Worm (Caenorhabditis elegans) whole organism, L2 larva: ENCODE data around the gene cosa-1.
A peak's percentile ranks its signal among the peaks of the same experiment; 100 is the strongest.

ENCODE experiments used
- C34F6.9 ChIP-seq: fragments of 150-350 bp; optimal IDR thresholded peaks from 2 replicates; lab custom pipeline; 2014; ENCODE audit warnings: missing biosample characterization, missing genetic modification characterization
- F13H6.1 ChIP-seq: sonication (generic microtip); optimal IDR thresholded peaks from 2 replicates; lab custom pipeline; 2016; ENCODE audit warnings: missing genetic modification characterization, missing compliant biosample characterization
- R02D3.7 ChIP-seq: fragments of 150-350 bp; optimal IDR thresholded peaks from 2 replicates; lab custom pipeline; 2014; ENCODE audit warnings: missing biosample characterization, missing genetic modification characterization
- Y55F3AM.14 ChIP-seq: fragments of 200-800 bp; sonication (Bioruptor generic); optimal IDR thresholded peaks from 2 replicates; lab custom pipeline; 2018; ENCODE audit warnings: mild to moderate bottlenecking, missing genetic modification characterization, missing compliant biosample characterization
- ZK546.5 ChIP-seq: sonication (generic microtip); optimal IDR thresholded peaks from 2 replicates; lab custom pipeline; 2017; ENCODE audit warnings: missing biosample characterization, missing genetic modification characterization
- alr-1 ChIP-seq: fragments of 150-350 bp; optimal IDR thresholded peaks from 2 replicates; lab custom pipeline; 2014; ENCODE audit warnings: missing biosample characterization, missing genetic modification characterization
- aly-2 ChIP-seq: fragments of 150-350 bp; optimal IDR thresholded peaks from 2 replicates; lab custom pipeline; 2014; ENCODE audit warnings: missing biosample characterization, missing genetic modification characterization
- ama-1 ChIP-seq: fragments of 150-350 bp; optimal IDR thresholded peaks from 2 replicates; lab custom pipeline; 2018; ENCODE audit warnings: inconsistent platforms
- blmp-1 ChIP-seq: sonication (generic microtip); optimal IDR thresholded peaks from 2 replicates; lab custom pipeline; 2017; ENCODE audit warnings: missing genetic modification characterization, mild to moderate bottlenecking, missing compliant biosample characterization, antibody characterized with exemption, moderate library complexity; ENCODE audit not compliant: insufficient read depth
- ceh-16 ChIP-seq: fragments of 150-350 bp; optimal IDR thresholded peaks from 2 replicates; lab custom pipeline; 2014; ENCODE audit warnings: missing biosample characterization, missing genetic modification characterization
- ceh-82 ChIP-seq: fragments of 150-350 bp; optimal IDR thresholded peaks from 2 replicates; lab custom pipeline; 2014; ENCODE audit warnings: missing biosample characterization, missing genetic modification characterization
- crh-2 ChIP-seq: sonication (generic microtip); optimal IDR thresholded peaks from 2 replicates; lab custom pipeline; 2017; ENCODE audit warnings: missing biosample characterization, missing genetic modification characterization
- dmd-4 ChIP-seq: sonication (generic microtip); optimal IDR thresholded peaks from 2 replicates; lab custom pipeline; 2017; ENCODE audit warnings: missing biosample characterization, missing genetic modification characterization
- egl-27 ChIP-seq: sonication (generic microtip); optimal IDR thresholded peaks from 3 replicates; lab custom pipeline; 2017; ENCODE audit warnings: missing biosample characterization, missing genetic modification reagents, missing genetic modification characterization
- elt-1 ChIP-seq: fragments of 150-350 bp; optimal IDR thresholded peaks from 2 replicates; lab custom pipeline; 2014; ENCODE audit warnings: missing biosample characterization, missing genetic modification characterization
- elt-3 ChIP-seq: sonication (generic microtip); optimal IDR thresholded peaks from 2 replicates; lab custom pipeline; 2017; ENCODE audit warnings: missing biosample characterization, missing genetic modification characterization
- fos-1 ChIP-seq: fragments of 150-350 bp; optimal IDR thresholded peaks from 2 replicates; lab custom pipeline; 2014; ENCODE audit warnings: missing biosample characterization, missing genetic modification characterization
- gmeb-1 ChIP-seq: fragments of 150-350 bp; optimal IDR thresholded peaks from 2 replicates; lab custom pipeline; 2014; ENCODE audit warnings: missing biosample characterization, missing genetic modification characterization
- lin-11 ChIP-seq: fragments of 150-350 bp; sonication (generic microtip); optimal IDR thresholded peaks from 2 replicates; lab custom pipeline; 2014; ENCODE audit warnings: missing biosample characterization, missing genetic modification characterization, inconsistent platforms, mixed read lengths
- lin-13 ChIP-seq: fragments of 150-350 bp; optimal IDR thresholded peaks from 2 replicates; lab custom pipeline; 2014; ENCODE audit warnings: missing biosample characterization, missing genetic modification reagents, missing genetic modification characterization
- lin-39 ChIP-seq: fragments of 150-350 bp; optimal IDR thresholded peaks from 2 replicates; lab custom pipeline; 2014; ENCODE audit warnings: missing biosample characterization, missing genetic modification reagents, missing genetic modification characterization
- lsy-2 ChIP-seq, 2 experiments: fragments of 150-350 bp in 1 of 2; sonication (generic microtip) in 1 of 2; optimal IDR thresholded peaks; 2 replicates each; lab custom pipeline; 2014 to 2017; ENCODE audit warnings: missing biosample characterization in 2 of 2, missing genetic modification characterization in 2 of 2
- mab-5 ChIP-seq: fragments of 150-350 bp; optimal IDR thresholded peaks from 2 replicates; lab custom pipeline; 2014; ENCODE audit warnings: missing biosample characterization, missing genetic modification characterization
- mbf-1 ChIP-seq: sonication (generic microtip); optimal IDR thresholded peaks from 2 replicates; lab custom pipeline; 2017; ENCODE audit warnings: missing biosample characterization, missing genetic modification characterization
- mdl-1 ChIP-seq, 2 experiments: fragments of 150-350 bp in 1 of 2; sonication (generic microtip) in 1 of 2; optimal IDR thresholded peaks; 2 replicates each; lab custom pipeline; 2017; ENCODE audit warnings: missing biosample characterization in 2 of 2, missing genetic modification characterization in 2 of 2
- nhr-10 ChIP-seq: sonication (generic microtip); optimal IDR thresholded peaks from 2 replicates; lab custom pipeline; 2017; ENCODE audit warnings: missing biosample characterization, missing genetic modification characterization
- nhr-11 ChIP-seq: fragments of 150-350 bp; optimal IDR thresholded peaks from 2 replicates; lab custom pipeline; 2014; ENCODE audit warnings: missing biosample characterization, missing genetic modification characterization
- nhr-12 ChIP-seq: fragments of 150-350 bp; optimal IDR thresholded peaks from 2 replicates; lab custom pipeline; 2014; ENCODE audit warnings: missing biosample characterization, missing genetic modification characterization
- nhr-129 ChIP-seq: fragments of 150-350 bp; optimal IDR thresholded peaks from 2 replicates; lab custom pipeline; 2014; ENCODE audit warnings: missing biosample characterization, missing genetic modification characterization
- nhr-21 ChIP-seq: fragments of 150-350 bp; optimal IDR thresholded peaks from 2 replicates; lab custom pipeline; 2014; ENCODE audit warnings: missing biosample characterization, missing genetic modification characterization
- nhr-23 ChIP-seq: fragments of 150-350 bp; optimal IDR thresholded peaks from 2 replicates; lab custom pipeline; 2014; ENCODE audit warnings: missing biosample characterization, missing genetic modification reagents, missing genetic modification characterization
- nhr-237 ChIP-seq: fragments of 150-350 bp; optimal IDR thresholded peaks from 2 replicates; lab custom pipeline; 2014; ENCODE audit warnings: missing biosample characterization, missing genetic modification characterization
- nhr-25 ChIP-seq: fragments of 150-350 bp; sonication (generic microtip); optimal IDR thresholded peaks from 3 replicates; lab custom pipeline; 2014; ENCODE audit warnings: missing biosample characterization, missing genetic modification characterization
- nhr-6 ChIP-seq: fragments of 150-350 bp; optimal IDR thresholded peaks from 2 replicates; lab custom pipeline; 2014; ENCODE audit warnings: missing biosample characterization, missing genetic modification characterization
- nhr-77 ChIP-seq: fragments of 150-350 bp; optimal IDR thresholded peaks from 2 replicates; lab custom pipeline; 2014; ENCODE audit warnings: missing biosample characterization, missing genetic modification characterization
- peb-1 ChIP-seq: fragments of 150-350 bp; optimal IDR thresholded peaks from 2 replicates; lab custom pipeline; 2014; ENCODE audit warnings: missing biosample characterization, missing genetic modification characterization
- sem-4 ChIP-seq: fragments of 150-350 bp; optimal IDR thresholded peaks from 2 replicates; lab custom pipeline; 2014; ENCODE audit warnings: missing biosample characterization, missing genetic modification reagents, missing genetic modification characterization
- skn-1 ChIP-seq: sonication (generic microtip); optimal IDR thresholded peaks from 2 replicates; lab custom pipeline; 2017; ENCODE audit warnings: missing biosample characterization, missing genetic modification characterization
- sma-3 ChIP-seq: sonication (generic microtip); optimal IDR thresholded peaks from 2 replicates; lab custom pipeline; 2016; ENCODE audit warnings: missing genetic modification reagents, missing genetic modification characterization, missing compliant biosample characterization
- sma-9 ChIP-seq, 2 experiments: fragments of 150-350 bp in 1 of 2; sonication (generic microtip) in 1 of 2; optimal IDR thresholded peaks; 2 replicates each; lab custom pipeline; 2014 to 2016; ENCODE audit warnings: missing genetic modification characterization in 2 of 2, mild to moderate bottlenecking in 1 of 2, missing biosample characterization in 1 of 2, missing compliant biosample characterization in 1 of 2, missing genetic modification reagents in 1 of 2, moderate library complexity in 1 of 2
- snpc-4 ChIP-seq: fragments of 150-350 bp; optimal IDR thresholded peaks from 2 replicates; lab custom pipeline; 2014; ENCODE audit warnings: missing biosample characterization, missing genetic modification characterization
- unc-39 ChIP-seq: fragments of 150-350 bp; optimal IDR thresholded peaks from 2 replicates; lab custom pipeline; 2014; ENCODE audit warnings: missing biosample characterization, missing genetic modification characterization
- unc-55 ChIP-seq: fragments of 150-350 bp; sonication (generic microtip); optimal IDR thresholded peaks from 3 replicates; lab custom pipeline; 2014; ENCODE audit warnings: missing biosample characterization, missing genetic modification reagents, missing genetic modification characterization
- unc-62 ChIP-seq: fragments of 150-350 bp; optimal IDR thresholded peaks from 2 replicates; lab custom pipeline; 2014; ENCODE audit warnings: missing biosample characterization, missing genetic modification reagents, missing genetic modification characterization
- zag-1 ChIP-seq: fragments of 150-350 bp; optimal IDR thresholded peaks from 2 replicates; lab custom pipeline; 2014; ENCODE audit warnings: missing biosample characterization, missing genetic modification characterization
- ztf-1 ChIP-seq: fragments of 200-800 bp; sonication (Bioruptor generic); conservative IDR thresholded peaks from 2 replicates; pipeline ENCODE4 v1.3.6; 2022; ENCODE audit warnings: missing genetic modification characterization, missing compliant biosample characterization
- ztf-11 ChIP-seq: sonication (generic microtip); optimal IDR thresholded peaks from 2 replicates; lab custom pipeline; 2017; ENCODE audit warnings: missing biosample characterization, missing genetic modification characterization
- ztf-4 ChIP-seq: fragments of 150-350 bp; optimal IDR thresholded peaks from 2 replicates; lab custom pipeline; 2014; ENCODE audit warnings: missing biosample characterization, missing genetic modification characterization

The cosa-1 gene

ce11 chrIII:2780793-2781192 is 54.9 kb downstream of the cosa-1 start, which contains the start of gene Y71H2AM.6:
TSS of gene Y71H2AM.6 (plus strand) at chrIII:2781056.
- no peak for TF ChIP-seq aly-2 (tag; lab: Kevin White, UChicago)
- TF ChIP-seq nhr-129 = no peak
- no peak for TF ChIP-seq nhr-77 (tag; lab: Kevin White, UChicago)
- TF ChIP-seq unc-55 (GFP tag; lab: Kevin White, UChicago) = peak; percentile 69
- no peak for TF ChIP-seq nhr-12
- TF ChIP-seq F13H6.1 (tag; lab: Kevin White, UChicago) = no peak
- no peak for TF ChIP-seq elt-3
- TF ChIP-seq ztf-11 (tag; lab: Kevin White, UChicago) = no peak
- no peak for TF ChIP-seq unc-39 (tag; lab: Kevin White, UChicago)
- TF ChIP-seq sma-9 (GFP tag; optimal IDR thresholded peaks at IDR 0.05; lab: Kevin White, UChicago) = no peak
- TF ChIP-seq sma-9 (tag; optimal IDR thresholded peaks at IDR 0.05; lab: Kevin White, UChicago) = no peak
- no peak for TF ChIP-seq ceh-82 (tag; lab: Kevin White, UChicago)
- TF ChIP-seq sem-4 = no peak
- TF ChIP-seq nhr-237 (tag; lab: Kevin White, UChicago) = no peak
- TF ChIP-seq R02D3.7 = no peak
- no peak for TF ChIP-seq mbf-1 (tag; lab: Kevin White, UChicago)
- no peak for TF ChIP-seq elt-1 (tag; lab: Kevin White, UChicago)
- TF ChIP-seq ceh-16 = no peak
- no peak for TF ChIP-seq peb-1 (tag; lab: Kevin White, UChicago)
- TF ChIP-seq nhr-10 (tag; lab: Kevin White, UChicago) = no peak
- TF ChIP-seq sma-3 (GFP tag; lab: Kevin White, UChicago) = peak; percentile 20
- TF ChIP-seq nhr-6 (tag; lab: Kevin White, UChicago) = no peak
- TF ChIP-seq lin-39 (tag; lab: Kevin White, UChicago) = no peak
- no peak for TF ChIP-seq lin-11
- TF ChIP-seq egl-27 (tag; lab: Kevin White, UChicago) = no peak
- TF ChIP-seq mab-5 = no peak
- TF ChIP-seq nhr-21 (tag; lab: Kevin White, UChicago) = no peak
- peak; percentile 71 for TF ChIP-seq blmp-1 (tag; lab: Kevin White, UChicago)
- TF ChIP-seq crh-2 (tag; lab: Kevin White, UChicago) = peak; percentile 25
- TF ChIP-seq dmd-4 (tag; lab: Kevin White, UChicago) = no peak
- peak; percentile 63 for TF ChIP-seq lin-13 (GFP tag; lab: Kevin White, UChicago)
- no peak for TF ChIP-seq ZK546.5
- TF ChIP-seq snpc-4 (tag; lab: Kevin White, UChicago) = no peak
- TF ChIP-seq ztf-1 (GFP tag; lab: Robert Waterston, UW) = no peak
- TF ChIP-seq C34F6.9 = peak; percentile 61
- TF ChIP-seq Y55F3AM.14 (GFP tag; lab: Kevin White, UChicago) = no peak
- no peak for TF ChIP-seq nhr-23 (tag; lab: Kevin White, UChicago)
- no peak for TF ChIP-seq skn-1
- no peak for TF ChIP-seq ztf-4 (tag; lab: Kevin White, UChicago)
- TF ChIP-seq fos-1 (tag; lab: Kevin White, UChicago) = peak; percentile 8
- TF ChIP-seq gmeb-1 (tag; lab: Kevin White, UChicago) = peak; percentile 52
- TF ChIP-seq zag-1 = no peak
- no peak for TF ChIP-seq nhr-11 (tag; lab: Kevin White, UChicago)
- TF ChIP-seq lsy-2 (tag; optimal IDR thresholded peaks at IDR 0.05; lab: Kevin White, UChicago) = peak; percentile 97 to 99
- peak; percentile 38 for TF ChIP-seq nhr-25 (tag; lab: Kevin White, UChicago)
- TF ChIP-seq mdl-1 (tag; optimal IDR thresholded peaks at IDR 0.05; lab: Kevin White, UChicago) = no peak
- TF ChIP-seq unc-62 (GFP tag; lab: Kevin White, UChicago) = no peak
- no peak for TF ChIP-seq ama-1 (lab: Kevin White, UChicago)
- no peak for TF ChIP-seq alr-1 (tag; lab: Kevin White, UChicago)
